Worm (Caenorhabditis elegans): ENCODE measurements around the gene T19D12.10.

T19D12.10 gene

ce11 chrII:6658766-6659165, at the start of gene T19D12.10:
Gene T19D12.10 (minus strand): TSS chrII:6658866.
- TF ChIP-seq him-1 (tag; optimal IDR thresholded peaks at IDR 0.05) (no peak), W03F9.2 (tag; optimal IDR thresholded peaks at IDR 0.05) (no peak), dao-5 (tag; optimal IDR thresholded peaks at IDR 0.05) (no peak)

- TF ChIP-seq him-1 (tag; optimal IDR thresholded peaks at IDR 0.05) (no peak), dao-5 (tag; optimal IDR thresholded peaks at IDR 0.05) (no peak), W03F9.2 (tag; optimal IDR thresholded peaks at IDR 0.05) (no peak)
These were observed 49.0 kb upstream of the T19D12.10 start for ce11 chrII:6707496-6708260.

ce11 chrII:6706552-6707091, 48.0 kb upstream of the T19D12.10 start:
- TF ChIP-seq him-1 (tag; optimal IDR thresholded peaks at IDR 0.05) (no peak), W03F9.2 (tag; optimal IDR thresholded peaks at IDR 0.05) (no peak), dao-5 (tag; optimal IDR thresholded peaks at IDR 0.05) (no peak)

ce11 chrII:6705593-6706228, 47.0 kb upstream of the T19D12.10 start, which contains the start of gene rpy-1:
Gene rpy-1 (minus strand): TSS chrII:6705643.
- TF ChIP-seq W03F9.2 (tag; optimal IDR thresholded peaks at IDR 0.05) (no peak), dao-5 (tag; optimal IDR thresholded peaks at IDR 0.05) (no peak), him-1 (tag; optimal IDR thresholded peaks at IDR 0.05) (no peak)

DNA sequence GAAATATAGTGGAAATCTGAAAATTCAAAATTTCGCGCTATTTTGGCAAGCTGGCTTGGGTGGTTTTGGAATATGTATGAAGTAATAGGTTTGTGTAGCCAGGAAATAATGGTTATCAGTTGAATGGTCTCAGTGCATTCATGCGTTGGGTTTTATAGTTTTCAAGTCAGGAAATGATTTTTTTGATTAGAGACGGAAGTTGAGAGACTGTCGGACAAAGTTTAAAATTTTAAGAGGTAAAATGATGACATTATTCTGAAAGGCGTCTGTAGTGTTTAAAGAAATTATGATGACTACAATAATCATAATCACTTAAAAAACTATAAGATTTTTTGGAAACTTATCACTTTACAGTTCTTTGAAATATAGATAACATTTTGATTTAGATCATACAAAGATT, 42.8 kb upstream of the T19D12.10 start, which contains the start of gene C18H9.6:
Gene C18H9.6 (minus strand): TSS at position 129 of the 400 bp plus-strand sequence.
- TF ChIP-seq dao-5 (tag; optimal IDR thresholded peaks at IDR 0.05) (no peak), W03F9.2 (tag; optimal IDR thresholded peaks at IDR 0.05) (no peak), him-1 (tag; optimal IDR thresholded peaks at IDR 0.05) (no peak)

DNA sequence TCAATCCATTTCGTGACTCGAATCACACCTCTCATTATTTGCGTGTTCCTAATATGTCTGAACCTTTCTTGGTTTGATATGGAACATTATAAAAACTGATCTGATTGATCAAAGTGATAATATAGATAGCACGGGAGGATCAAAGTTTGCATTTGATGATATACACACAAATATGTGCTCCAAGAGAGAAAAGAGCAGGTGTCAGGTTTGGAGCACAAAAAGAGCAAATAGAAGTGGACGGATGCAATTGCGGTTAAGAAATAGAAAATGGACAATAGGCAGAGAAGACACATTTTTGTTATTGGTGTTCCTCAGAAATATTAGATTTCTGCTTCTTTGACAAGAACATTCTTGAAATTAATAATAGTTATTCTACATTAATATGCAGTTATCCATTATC, 40.1 kb upstream of the T19D12.10 start, which contains the start of gene C18H9.1:
Gene C18H9.1 (plus strand): TSS at position 301 of the 400 bp plus-strand sequence.
- TF ChIP-seq him-1 (tag; optimal IDR thresholded peaks at IDR 0.05) (no peak), dao-5 (tag; optimal IDR thresholded peaks at IDR 0.05) (no peak), W03F9.2 (tag; optimal IDR thresholded peaks at IDR 0.05) (no peak)

- no peak for TF ChIP-seq W03F9.2 (tag; optimal IDR thresholded peaks at IDR 0.05)
- TF ChIP-seq him-1 (tag; optimal IDR thresholded peaks at IDR 0.05), result no peak
- no peak for TF ChIP-seq dao-5 (tag; optimal IDR thresholded peaks at IDR 0.05)
These were observed 36.7 kb upstream of the T19D12.10 start, which contains the start of gene C18H9.5 for ce11 chrII:6695388-6695787. Gene C18H9.5 (minus strand): TSS chrII:6695566.

DNA sequence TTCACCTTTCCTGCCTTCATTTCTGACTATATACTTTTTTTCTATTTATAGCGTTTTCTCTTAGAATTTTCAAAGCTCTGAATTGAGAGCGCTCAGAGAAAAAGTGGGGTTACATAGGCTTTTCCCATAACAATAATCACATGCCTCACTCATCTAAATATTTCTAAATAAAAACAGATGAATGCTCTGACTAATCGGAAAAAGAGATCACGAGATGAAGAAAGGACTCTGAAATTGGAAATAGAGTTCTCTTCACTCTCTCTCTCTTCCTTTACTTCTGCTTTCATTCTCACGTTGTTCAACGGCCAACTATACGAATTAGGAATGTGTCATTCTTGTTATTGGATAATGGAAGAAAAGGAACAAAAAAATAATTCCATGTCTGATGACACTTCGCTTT, 30.4 kb upstream of the T19D12.10 start:
- TF ChIP-seq him-1 (tag; optimal IDR thresholded peaks at IDR 0.05), result no peak
- no peak for TF ChIP-seq W03F9.2 (tag; optimal IDR thresholded peaks at IDR 0.05)
- no peak for TF ChIP-seq dao-5 (tag; optimal IDR thresholded peaks at IDR 0.05)

ce11 chrII:6685964-6686363, 27.3 kb upstream of the T19D12.10 start:
- TF ChIP-seq W03F9.2 (tag; optimal IDR thresholded peaks at IDR 0.05) (no peak), him-1 (tag; optimal IDR thresholded peaks at IDR 0.05) (no peak), dao-5 (tag; optimal IDR thresholded peaks at IDR 0.05) (no peak)

DNA sequence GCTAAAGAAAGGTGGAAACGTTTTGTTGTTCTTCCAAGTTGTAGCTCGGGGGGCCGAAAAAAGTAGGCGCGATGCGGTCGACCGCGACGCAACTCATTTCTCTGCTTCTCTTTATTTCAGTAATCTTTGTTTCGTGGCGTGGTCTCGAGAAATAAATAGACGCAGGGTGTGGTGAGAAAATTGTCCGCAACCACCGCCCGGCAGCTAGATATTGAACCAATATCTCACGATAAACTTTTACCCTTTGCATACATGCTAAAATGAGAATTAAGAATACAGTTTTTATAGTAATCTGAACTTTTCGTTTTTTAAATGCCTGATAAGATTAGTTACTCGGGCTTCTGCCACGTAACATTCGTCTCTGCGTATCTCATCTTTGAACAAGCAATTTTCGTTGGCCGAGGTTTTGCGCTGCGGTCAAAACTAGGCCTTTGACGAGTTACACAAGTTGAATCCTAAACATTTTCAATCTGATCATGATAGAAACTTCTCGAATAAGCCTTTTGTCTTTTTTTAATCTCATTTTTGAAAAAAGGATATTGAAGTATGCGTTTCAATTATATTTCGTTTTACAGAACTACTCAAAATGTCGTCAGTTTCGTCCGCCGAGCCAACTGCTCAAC, 25.1 kb upstream of the T19D12.10 start, which contains the start of gene gyf-1:
Gene gyf-1 (plus strand): TSS at position 573 of the 623 bp plus-strand sequence.
- TF ChIP-seq W03F9.2 (tag; optimal IDR thresholded peaks at IDR 0.05), result no peak
- TF ChIP-seq dao-5 (tag; optimal IDR thresholded peaks at IDR 0.05), result no peak

DNA sequence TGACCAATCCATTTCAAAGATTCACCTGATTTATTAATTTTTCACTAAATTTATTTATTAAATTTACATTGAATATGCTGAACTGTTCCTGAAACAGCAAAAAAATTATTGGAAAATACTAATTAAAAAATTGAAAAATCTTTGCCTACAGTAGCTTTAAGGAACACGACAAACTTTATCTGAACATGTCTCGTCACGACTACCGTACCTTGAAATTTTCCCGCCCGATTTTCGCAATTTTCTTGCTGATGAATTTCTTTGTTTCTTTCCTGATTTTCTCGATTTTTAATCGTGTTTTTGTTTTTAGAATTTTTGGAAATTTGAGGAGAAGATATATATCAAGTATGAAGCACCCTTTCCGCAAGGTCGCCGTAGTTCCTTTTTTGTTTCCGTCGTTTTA, 24.3 kb upstream of the T19D12.10 start:
- TF ChIP-seq him-1 (tag; optimal IDR thresholded peaks at IDR 0.05) (no peak), W03F9.2 (tag; optimal IDR thresholded peaks at IDR 0.05) (no peak), dao-5 (tag; optimal IDR thresholded peaks at IDR 0.05) (no peak)

DNA sequence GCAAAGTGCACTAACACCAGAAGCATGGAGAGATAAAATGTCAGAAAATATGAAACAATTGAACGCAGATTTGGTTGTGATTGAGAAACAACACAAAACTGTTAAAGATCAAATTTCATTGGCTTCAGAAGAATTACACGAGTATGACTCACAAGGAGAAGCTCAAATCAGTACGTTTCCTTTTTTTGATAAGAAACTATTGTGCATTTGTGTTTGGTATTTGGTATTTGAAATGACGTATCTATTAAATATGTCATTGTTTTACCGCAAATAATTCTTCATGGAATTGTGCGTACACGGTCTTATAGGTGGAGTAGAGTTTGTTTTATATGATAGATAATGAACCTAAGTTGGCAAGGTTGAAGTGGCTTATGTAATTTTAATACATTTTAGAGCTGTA, 22.8 kb upstream of the T19D12.10 start:
- TF ChIP-seq him-1 (tag; optimal IDR thresholded peaks at IDR 0.05), result no peak
- TF ChIP-seq W03F9.2 (tag; optimal IDR thresholded peaks at IDR 0.05), result no peak
- TF ChIP-seq dao-5 (tag; optimal IDR thresholded peaks at IDR 0.05), result no peak

DNA sequence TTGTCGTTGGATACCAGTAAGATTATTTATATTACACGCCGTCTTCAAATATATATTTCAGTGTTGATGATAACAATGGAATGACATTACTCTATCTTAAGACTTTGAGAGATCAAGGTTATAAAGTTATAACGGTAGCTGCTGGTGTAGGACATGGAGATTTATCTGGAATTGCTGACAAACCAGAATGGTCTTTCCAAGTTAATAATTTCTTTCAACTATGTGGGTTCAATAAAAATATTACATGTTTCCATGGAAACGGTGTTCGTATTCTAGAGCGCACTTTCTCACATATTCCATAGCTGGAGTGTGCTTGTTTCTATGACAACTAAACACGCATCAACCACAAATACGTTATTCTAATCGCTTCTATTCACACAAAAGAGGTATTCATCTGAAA, 21.1 kb upstream of the T19D12.10 start, which contains the start of gene ift-74:
Gene ift-74 (plus strand): TSS at position 301 of the 400 bp plus-strand sequence.
- TF ChIP-seq dao-5 (tag; optimal IDR thresholded peaks at IDR 0.05) (no peak), him-1 (tag; optimal IDR thresholded peaks at IDR 0.05) (no peak), W03F9.2 (tag; optimal IDR thresholded peaks at IDR 0.05) (no peak)
